Fruit fly (Drosophila melanogaster) whole organism, embryonic: ENCODE data around the gene CG9676.

ENCODE experiments used
- Asciz ChIP-seq: fragments of 200-800 bp; sonication (Bioruptor generic); optimal IDR thresholded peaks from 2 replicates; lab custom pipeline; 2017; ENCODE audit warnings: missing biosample characterization, mild to moderate bottlenecking, missing genetic modification characterization, missing genetic modification reagents
- CG10979 ChIP-seq: fragments of 200-800 bp; sonication (Bioruptor generic); optimal IDR thresholded peaks from 2 replicates; lab custom pipeline; 2018; ENCODE audit warnings: missing biosample characterization, mild to moderate bottlenecking, missing genetic modification characterization, moderate library complexity
- CG11560 ChIP-seq: fragments of 200-800 bp; sonication (Bioruptor generic); IDR thresholded peaks from 3 replicates; pipeline ENCODE4 v1.3.6; 2022; ENCODE audit warnings: missing biosample characterization, missing genetic modification characterization
- CG12236 ChIP-seq: fragments of 200-800 bp; sonication (Bioruptor generic); optimal IDR thresholded peaks from 2 replicates; lab custom pipeline; 2016; ENCODE audit warnings: missing biosample characterization, missing genetic modification characterization
- CG12391 ChIP-seq: fragments of 200-800 bp; sonication (Bioruptor generic); optimal IDR thresholded peaks from 3 replicates; lab custom pipeline; 2018; ENCODE audit warnings: missing biosample characterization, mild to moderate bottlenecking, missing genetic modification characterization, moderate library complexity
- CG13624 ChIP-seq: fragments of 200-800 bp; sonication (Bioruptor generic); optimal IDR thresholded peaks from 2 replicates; lab custom pipeline; 2016; ENCODE audit warnings: missing biosample characterization, missing genetic modification characterization
- CG17361 ChIP-seq: fragments of 200-800 bp; sonication (Bioruptor generic); IDR thresholded peaks from 3 replicates; pipeline ENCODE4 v1.3.6; 2022; ENCODE audit warnings: missing biosample characterization, missing genetic modification characterization
- CG18262 ChIP-seq: fragments of 200-800 bp; optimal IDR thresholded peaks from 3 replicates; lab custom pipeline; 2019; ENCODE audit warnings: missing biosample characterization, mild to moderate bottlenecking, missing genetic modification characterization, moderate library complexity
- CG2129 ChIP-seq: fragments of 200-800 bp; sonication (Bioruptor generic); IDR thresholded peaks from 2 replicates; pipeline ENCODE4 v1.3.6; 2022; ENCODE audit warnings: missing biosample characterization, missing genetic modification characterization; ENCODE audit not compliant: partially characterized antibody
- CG30020 ChIP-seq: fragments of 200-800 bp; optimal IDR thresholded peaks from 2 replicates; lab custom pipeline; 2019; ENCODE audit warnings: missing biosample characterization, mild to moderate bottlenecking, missing genetic modification characterization, moderate library complexity
- CG31441 ChIP-seq: fragments of 200-800 bp; sonication (Bioruptor generic); IDR thresholded peaks from 2 replicates; pipeline ENCODE4 v1.3.6; 2022; ENCODE audit warnings: missing biosample characterization, missing genetic modification characterization
- CG32532 ChIP-seq: fragments of 200-800 bp; sonication (Bioruptor generic); IDR thresholded peaks from 2 replicates; pipeline ENCODE4 v1.3.6; 2022; ENCODE audit warnings: missing biosample characterization, missing genetic modification characterization
- CG3847 ChIP-seq: fragments of 200-800 bp; sonication (Bioruptor generic); IDR thresholded peaks from 2 replicates; pipeline ENCODE4 v1.3.6; 2022; ENCODE audit warnings: missing biosample characterization, missing genetic modification characterization
- CG42726 ChIP-seq: fragments of 200-800 bp; sonication (Bioruptor generic); IDR thresholded peaks from 2 replicates; pipeline ENCODE4 v1.3.6; 2022; ENCODE audit warnings: missing biosample characterization, missing genetic modification characterization; ENCODE audit not compliant: partially characterized antibody
- CG6683 ChIP-seq: fragments of 200-800 bp; sonication (Bioruptor generic); optimal IDR thresholded peaks from 2 replicates; lab custom pipeline; 2017; ENCODE audit warnings: missing biosample characterization, mild to moderate bottlenecking, missing genetic modification characterization, missing genetic modification reagents
- CG7372 ChIP-seq: fragments of 200-800 bp; sonication (Bioruptor generic); IDR thresholded peaks from 2 replicates; pipeline ENCODE4 v1.3.6; 2022; ENCODE audit warnings: missing biosample characterization, missing genetic modification characterization
- CG7839 ChIP-seq: fragments of 200-800 bp; sonication (Bioruptor generic); optimal IDR thresholded peaks from 3 replicates; lab custom pipeline; 2018; ENCODE audit warnings: missing biosample characterization, mild to moderate bottlenecking, missing genetic modification characterization, moderate library complexity
- Chrac-16 ChIP-seq: fragments of 200-800 bp; sonication (Bioruptor generic); optimal IDR thresholded peaks from 3 replicates; lab custom pipeline; 2016; ENCODE audit warnings: missing biosample characterization, missing genetic modification characterization
- D ChIP-seq, 2 experiments: fragments of 200-800 bp in 1 of 2; fragments of >200 bp in 1 of 2; sonication (Bioruptor generic) in 1 of 2; optimal IDR thresholded peaks; 2 replicates in 1 of 2; 3 replicates in 1 of 2; lab custom pipeline; 2017; ENCODE audit warnings: mild to moderate bottlenecking in 1 of 2, missing biosample characterization in 1 of 2, missing genetic modification characterization in 1 of 2, missing genetic modification reagents in 1 of 2
- Lhr ChIP-seq: fragments of 200-800 bp; sonication (Bioruptor generic); optimal IDR thresholded peaks from 3 replicates; lab custom pipeline; 2017; ENCODE audit warnings: mild to moderate bottlenecking, missing biosample characterization, missing genetic modification reagents, missing genetic modification characterization
- NFAT ChIP-seq: fragments of 200-800 bp; sonication (Bioruptor generic); IDR thresholded peaks from 2 replicates; pipeline ENCODE4 v1.3.6; 2022; ENCODE audit warnings: missing biosample characterization, missing genetic modification characterization
- Oli ChIP-seq: fragments of 200-800 bp; sonication (Bioruptor generic); optimal IDR thresholded peaks from 2 replicates; lab custom pipeline; 2018; ENCODE audit warnings: missing biosample characterization, mild to moderate bottlenecking, missing genetic modification characterization, moderate library complexity
- PHDP ChIP-seq: fragments of 200-800 bp; sonication (Bioruptor generic); optimal IDR thresholded peaks from 3 replicates; lab custom pipeline; 2018; ENCODE audit warnings: missing biosample characterization, mild to moderate bottlenecking, missing genetic modification characterization, moderate library complexity
- Sox102F ChIP-seq: fragments of 200-800 bp; sonication (Bioruptor generic); optimal IDR thresholded peaks from 2 replicates; lab custom pipeline; 2018; ENCODE audit warnings: missing biosample characterization, mild to moderate bottlenecking, missing genetic modification characterization, moderate library complexity
- Sry-β ChIP-seq: fragments of 200-800 bp; sonication (Bioruptor generic); optimal IDR thresholded peaks from 2 replicates; lab custom pipeline; 2018; ENCODE audit warnings: missing biosample characterization, mild to moderate bottlenecking, missing genetic modification characterization, moderate library complexity
- bbx ChIP-seq: fragments of 200-800 bp; sonication (Bioruptor generic); IDR thresholded peaks from 2 replicates; pipeline ENCODE4 v1.3.6; 2022; ENCODE audit warnings: missing biosample characterization, missing genetic modification characterization; ENCODE audit not compliant: partially characterized antibody
- dimm ChIP-seq: fragments of 200-800 bp; sonication (Bioruptor generic); IDR thresholded peaks from 2 replicates; pipeline ENCODE4 v1.3.6; 2022; ENCODE audit warnings: missing biosample characterization, missing genetic modification characterization
- gem ChIP-seq: fragments of 200-800 bp; sonication (Bioruptor generic); optimal IDR thresholded peaks from 2 replicates; lab custom pipeline; 2019; ENCODE audit warnings: missing biosample characterization, mild to moderate bottlenecking, missing genetic modification characterization, moderate library complexity
- gfzf ChIP-seq: fragments of 200-800 bp; sonication (Bioruptor generic); optimal IDR thresholded peaks from 2 replicates; lab custom pipeline; 2016; ENCODE audit warnings: missing biosample characterization, mild to moderate bottlenecking, missing genetic modification characterization, moderate library complexity
- grau ChIP-seq: fragments of 200-800 bp; optimal IDR thresholded peaks from 3 replicates; lab custom pipeline; 2019; ENCODE audit warnings: missing biosample characterization, mild to moderate bottlenecking, missing genetic modification characterization, moderate library complexity
- gsb ChIP-seq: fragments of 200-800 bp; sonication (Bioruptor generic); IDR thresholded peaks from 2 replicates; pipeline ENCODE4 v1.3.6; 2022; ENCODE audit warnings: missing biosample characterization, missing genetic modification characterization
- gsb-n ChIP-seq: fragments of 200-800 bp; sonication (Bioruptor generic); optimal IDR thresholded peaks from 3 replicates; lab custom pipeline; 2018; ENCODE audit warnings: missing biosample characterization, mild to moderate bottlenecking, missing genetic modification characterization
- her ChIP-seq: fragments of 200-800 bp; sonication (Bioruptor generic); optimal IDR thresholded peaks from 2 replicates; lab custom pipeline; 2016; ENCODE audit warnings: missing biosample characterization, missing genetic modification characterization
- hkb ChIP-seq, 2 experiments: fragments of 200-800 bp in 1 of 2; fragments of >200 bp in 1 of 2; sonication (Bioruptor generic) in 1 of 2; IDR thresholded peaks in 1 of 2; optimal IDR thresholded peaks in 1 of 2; 2 replicates each; pipeline versions ENCODE4 v1.3.6 to Lab custom; 2017 to 2022; ENCODE audit warnings: missing biosample characterization in 1 of 2, missing genetic modification characterization in 1 of 2
- insv ChIP-seq, 2 experiments: fragments of 200-800 bp; sonication (Bioruptor generic); optimal IDR thresholded peaks; 3 replicates each; lab custom pipeline; 2016 to 2018; ENCODE audit warnings: missing biosample characterization in 2 of 2, missing genetic modification characterization in 2 of 2
- jumu ChIP-seq: fragments of 200-800 bp; sonication (Bioruptor generic); optimal IDR thresholded peaks from 3 replicates; lab custom pipeline; 2016; ENCODE audit warnings: missing biosample characterization, missing genetic modification characterization
- knrl ChIP-seq: fragments of 200-800 bp; sonication (Bioruptor generic); IDR thresholded peaks from 3 replicates; pipeline ENCODE4 v1.3.6; 2022; ENCODE audit warnings: missing biosample characterization, missing genetic modification characterization; ENCODE audit not compliant: partially characterized antibody
- mld ChIP-seq: fragments of 200-800 bp; sonication (Bioruptor generic); IDR thresholded peaks from 3 replicates; pipeline ENCODE4 v1.3.6; 2022; ENCODE audit warnings: missing biosample characterization, missing genetic modification characterization; ENCODE audit not compliant: partially characterized antibody
- onecut ChIP-seq: fragments of 200-800 bp; sonication (Bioruptor generic); IDR thresholded peaks from 2 replicates; pipeline ENCODE4 v1.3.6; 2022; ENCODE audit warnings: missing biosample characterization, missing genetic modification characterization
- shn ChIP-seq: fragments of 200-800 bp; sonication (Bioruptor generic); optimal IDR thresholded peaks from 3 replicates; lab custom pipeline; 2016; ENCODE audit warnings: missing biosample characterization, missing genetic modification characterization
- slbo ChIP-seq: fragments of 200-800 bp; sonication (Bioruptor generic); IDR thresholded peaks from 2 replicates; pipeline ENCODE4 v1.3.6; 2022; ENCODE audit warnings: missing biosample characterization, missing genetic modification characterization
- slou ChIP-seq: fragments of 200-800 bp; sonication (Bioruptor generic); optimal IDR thresholded peaks from 3 replicates; lab custom pipeline; 2016; ENCODE audit warnings: missing biosample characterization, missing genetic modification characterization
- ttk ChIP-seq: fragments of 200-800 bp; sonication (Bioruptor generic); IDR thresholded peaks from 2 replicates; pipeline ENCODE4 v2.1.2; 2022; ENCODE audit warnings: missing biosample characterization, missing genetic modification characterization
- twi ChIP-seq: fragments of 200-800 bp; optimal IDR thresholded peaks from 2 replicates; lab custom pipeline; 2019; ENCODE audit warnings: missing biosample characterization, mild to moderate bottlenecking, missing genetic modification characterization, moderate library complexity
- unc-4 ChIP-seq: fragments of 200-800 bp; sonication (Bioruptor generic); IDR thresholded peaks from 2 replicates; pipeline ENCODE4 v1.3.6; 2022; ENCODE audit warnings: missing biosample characterization, missing genetic modification characterization; ENCODE audit not compliant: partially characterized antibody
- wdn ChIP-seq: fragments of 200-800 bp; sonication (Bioruptor generic); IDR thresholded peaks from 2 replicates; pipeline ENCODE4 v1.3.6; 2022; ENCODE audit warnings: missing biosample characterization, missing genetic modification characterization
- zfh2 ChIP-seq: fragments of 200-800 bp; sonication (Bioruptor generic); optimal IDR thresholded peaks from 2 replicates; lab custom pipeline; 2016; ENCODE audit warnings: missing biosample characterization, missing genetic modification characterization

Gene CG9676

DNA sequence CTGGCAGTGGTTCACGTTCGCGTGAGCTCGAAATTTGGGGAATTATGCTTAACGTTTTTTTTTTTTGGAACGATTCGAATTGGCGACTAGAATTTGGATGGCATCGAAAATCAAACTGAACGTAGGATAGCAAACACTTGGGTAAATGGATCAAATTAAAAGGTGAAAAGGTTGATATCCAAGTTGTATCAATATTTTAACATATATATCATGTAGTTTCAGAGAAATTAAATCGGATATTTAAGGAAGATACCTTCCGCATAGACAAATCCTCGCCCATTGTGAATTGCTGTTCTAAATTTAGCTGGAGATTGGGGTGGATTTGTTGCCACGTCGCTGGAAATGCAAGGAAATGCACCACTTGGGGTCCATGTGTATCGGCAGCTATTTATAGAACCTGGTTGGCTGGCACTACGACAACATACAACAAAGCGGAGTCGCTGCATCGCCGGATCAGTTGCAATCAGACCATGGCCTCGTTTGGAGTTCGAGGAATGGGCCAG is 21.1 kb downstream of the CG9676 start, which contains the start of the genes CG13010 and sing (continued):
- TF ChIP-seq twi (tag; lab: Kevin White, UChicago) = peak; percentile 41

DNA sequence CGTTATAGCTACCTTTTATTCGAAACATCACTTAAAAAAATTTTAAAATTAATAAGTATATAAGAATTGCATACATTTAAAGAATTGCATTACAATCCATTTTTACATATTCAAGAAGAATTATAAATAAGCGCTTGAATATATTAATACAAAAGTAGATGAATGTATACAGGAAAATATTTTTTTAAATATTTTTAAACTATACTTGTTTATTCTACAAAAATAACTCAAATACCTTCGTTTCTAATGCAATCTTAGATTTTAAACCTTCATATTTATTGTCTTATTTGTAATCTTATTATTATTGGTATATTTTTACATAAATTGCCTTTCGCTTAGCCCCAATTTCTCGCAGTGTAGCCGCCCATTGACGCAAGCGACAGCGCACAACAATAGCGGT is 22.8 kb downstream of the CG9676 start:
- TF ChIP-seq slou (GFP tag; lab: Kevin White, UChicago) (no peak), wdn (GFP tag; lab: Robert Waterston, UW) (no peak), CG11560 (tag; lab: Robert Waterston, UW) (no peak), Oli (tag; lab: Kevin White, UChicago) (peak; percentile 2), CG6683 (GFP tag; lab: Kevin White, UChicago) (no peak), NFAT (GFP tag; lab: Robert Waterston, UW) (no peak), CG3847 (GFP tag; lab: Robert Waterston, UW) (no peak), PHDP (tag; lab: Kevin White, UChicago) (peak; percentile 20), grau (tag; lab: Kevin White, UChicago) (peak; percentile 20), Chrac-16 (GFP tag; lab: Kevin White, UChicago) (no peak), onecut (GFP tag; lab: Robert Waterston, UW) (no peak), hkb (optimal IDR thresholded peaks at IDR 0.05; lab: Kevin White, UChicago) (no peak), hkb (GFP tag; IDR thresholded peaks at IDR 0.05; lab: Robert Waterston, UW) (no peak), Sox102F (GFP tag; lab: Kevin White, UChicago) (peak; percentile 17), CG30020 (tag; lab: Kevin White, UChicago) (no peak), CG31441 (GFP tag; lab: Robert Waterston, UW) (0 out of 2 replicates have a peak, but pooled peaks have one; percentile 22), gfzf (no peak), CG7372 (GFP tag; lab: Robert Waterston, UW) (no peak), jumu (GFP tag; lab: Kevin White, UChicago) (no peak), CG42726 (GFP tag; lab: Robert Waterston, UW) (no peak), gem (peak; percentile 43), D (optimal IDR thresholded peaks at IDR 0.05; lab: Kevin White, UChicago) (no peak), D (GFP tag; optimal IDR thresholded peaks at IDR 0.05; lab: Kevin White, UChicago) (no peak), CG2129 (GFP tag; lab: Robert Waterston, UW) (no peak), ttk (no peak), Asciz (GFP tag; lab: Kevin White, UChicago) (no peak), zfh2 (GFP tag; lab: Kevin White, UChicago) (no peak), CG12236 (no peak), CG7839 (peak; percentile 12), gsb (GFP tag; lab: Robert Waterston, UW) (no peak), CG10979 (peak; percentile 7), slbo (GFP tag; lab: Robert Waterston, UW) (peak; percentile 30; the same call in 1 of the 2 replicates), shn (GFP tag; lab: Kevin White, UChicago) (no peak), Lhr (GFP tag; lab: Kevin White, UChicago) (no peak), unc-4 (GFP tag; lab: Robert Waterston, UW) (no peak), her (GFP tag; lab: Kevin White, UChicago) (no peak), CG32532 (GFP tag; lab: Robert Waterston, UW) (0 out of 2 replicates have a peak, but pooled peaks have one; percentile 13), gsb-n (no peak), CG13624 (no peak), insv (GFP tag; optimal IDR thresholded peaks at IDR 0.05; lab: Kevin White, UChicago) (no peak), dimm (no peak), knrl (GFP tag; lab: Robert Waterston, UW) (no peak), CG18262 (tag; lab: Kevin White, UChicago) (peak; percentile 16), CG12391 (tag; lab: Kevin White, UChicago) (peak; percentile 11), mld (GFP tag; lab: Robert Waterston, UW) (no peak), bbx (GFP tag; lab: Robert Waterston, UW) (no peak), CG17361 (GFP tag; lab: Robert Waterston, UW) (0 out of 3 replicates have a peak, but pooled peaks have one; percentile 30), Sry-β (GFP tag; lab: Kevin White, UChicago) (no peak)
